Worm (Caenorhabditis elegans): ENCODE data around the gene F13H6.5.

The F13H6.5 gene

ce11 chrV:6385677-6386276 lies 11.0 kb upstream of the F13H6.5 start:
- TF ChIP-seq hmg-4 (GFP tag; optimal IDR thresholded peaks at IDR 0.05), result no peak
- no peak for TF ChIP-seq hmbx-1 (tag; optimal IDR thresholded peaks at IDR 0.05)
- TF ChIP-seq ets-7 (tag; optimal IDR thresholded peaks at IDR 0.05), result no peak
- no peak for TF ChIP-seq ceh-13 (GFP tag; optimal IDR thresholded peaks at IDR 0.05)
- no peak for TF ChIP-seq aly-1 (tag; optimal IDR thresholded peaks at IDR 0.05)
- no peak for TF ChIP-seq pes-1 (GFP tag; IDR thresholded peaks at IDR 0.05)
- no peak for TF ChIP-seq flt-1 (GFP tag; IDR thresholded peaks at IDR 0.05)
- no peak for TF ChIP-seq scrt-1 (GFP tag; IDR thresholded peaks at IDR 0.05)
- no peak for TF ChIP-seq ama-1 (optimal IDR thresholded peaks at IDR 0.05)
- TF ChIP-seq sea-1 (GFP tag; conservative IDR thresholded peaks at IDR 0.05), result no peak
- no peak for TF ChIP-seq F13C5.2 (tag; optimal IDR thresholded peaks at IDR 0.05)
- TF ChIP-seq tra-4 (tag; optimal IDR thresholded peaks at IDR 0.05), result no peak
- no peak for TF ChIP-seq ceh-36 (tag; optimal IDR thresholded peaks at IDR 0.05)
- no peak for TF ChIP-seq tbx-37 (GFP tag; conservative IDR thresholded peaks at IDR 0.05)

- TF ChIP-seq ceh-36 (tag; optimal IDR thresholded peaks at IDR 0.05), result no peak
- no peak for TF ChIP-seq hmbx-1 (tag; optimal IDR thresholded peaks at IDR 0.05)
- no peak for TF ChIP-seq hnd-1 (tag; optimal IDR thresholded peaks at IDR 0.05)
- no peak for TF ChIP-seq F13C5.2 (tag; optimal IDR thresholded peaks at IDR 0.05)
- no peak for TF ChIP-seq aly-1 (tag; optimal IDR thresholded peaks at IDR 0.05)
- no peak for TF ChIP-seq ceh-13 (GFP tag; optimal IDR thresholded peaks at IDR 0.05)
- no peak for TF ChIP-seq pes-1 (GFP tag; IDR thresholded peaks at IDR 0.05)
- no peak for TF ChIP-seq ets-7 (tag; optimal IDR thresholded peaks at IDR 0.05)
- TF ChIP-seq tra-4 (tag; optimal IDR thresholded peaks at IDR 0.05), result no peak
- no peak for TF ChIP-seq sea-1 (GFP tag; conservative IDR thresholded peaks at IDR 0.05)
- TF ChIP-seq flt-1 (GFP tag; IDR thresholded peaks at IDR 0.05), result no peak
- no peak for TF ChIP-seq ama-1 (optimal IDR thresholded peaks at IDR 0.05)
- TF ChIP-seq hmg-4 (GFP tag; optimal IDR thresholded peaks at IDR 0.05), result no peak
- TF ChIP-seq tbx-37 (GFP tag; conservative IDR thresholded peaks at IDR 0.05), result no peak
- TF ChIP-seq scrt-1 (GFP tag; IDR thresholded peaks at IDR 0.05), result no peak
- TF ChIP-seq tbx-11 (GFP tag; IDR thresholded peaks at IDR 0.05), result no peak
Observed at ce11 chrV:6368494-6368893, 6.2 kb downstream of the F13H6.5 start.

ce11 chrV:6365597-6365996 lies 9.1 kb downstream of the F13H6.5 start, which contains the start of gene cest-33:
TSS of gene cest-33 (minus strand) at chrV:6365671.
- TF ChIP-seq hnd-1 (tag; optimal IDR thresholded peaks at IDR 0.05) (no peak), pes-1 (GFP tag; IDR thresholded peaks at IDR 0.05) (no peak), ama-1 (optimal IDR thresholded peaks at IDR 0.05) (no peak), hmg-4 (GFP tag; optimal IDR thresholded peaks at IDR 0.05) (no peak), scrt-1 (GFP tag; IDR thresholded peaks at IDR 0.05) (no peak), tbx-11 (GFP tag; IDR thresholded peaks at IDR 0.05) (no peak), ceh-36 (tag; optimal IDR thresholded peaks at IDR 0.05) (no peak), aly-1 (tag; optimal IDR thresholded peaks at IDR 0.05) (no peak), ceh-13 (GFP tag; optimal IDR thresholded peaks at IDR 0.05) (no peak), flt-1 (GFP tag; IDR thresholded peaks at IDR 0.05) (no peak), sea-1 (GFP tag; conservative IDR thresholded peaks at IDR 0.05) (no peak), B0310.2 (tag; optimal IDR thresholded peaks at IDR 0.05) (no peak), ets-7 (tag; optimal IDR thresholded peaks at IDR 0.05) (no peak), tbx-37 (GFP tag; conservative IDR thresholded peaks at IDR 0.05) (no peak), hmbx-1 (tag; optimal IDR thresholded peaks at IDR 0.05) (no peak), tra-4 (tag; optimal IDR thresholded peaks at IDR 0.05) (no peak), F13C5.2 (tag; optimal IDR thresholded peaks at IDR 0.05) (no peak)

- TF ChIP-seq sea-1 (GFP tag; conservative IDR thresholded peaks at IDR 0.05), result no peak
- no peak for TF ChIP-seq aly-1 (tag; optimal IDR thresholded peaks at IDR 0.05)
- no peak for TF ChIP-seq tra-4 (tag; optimal IDR thresholded peaks at IDR 0.05)
- no peak for TF ChIP-seq hnd-1 (tag; optimal IDR thresholded peaks at IDR 0.05)
- no peak for TF ChIP-seq hmbx-1 (tag; optimal IDR thresholded peaks at IDR 0.05)
- no peak for TF ChIP-seq pes-1 (GFP tag; IDR thresholded peaks at IDR 0.05)
Observed at ce11 chrV:6364806-6365205, 9.9 kb downstream of the F13H6.5 start.

ce11 chrV:6361688-6362087 lies 13.1 kb downstream of the F13H6.5 start:
- no peak for TF ChIP-seq ceh-36 (tag; optimal IDR thresholded peaks at IDR 0.05)
- TF ChIP-seq tbx-11 (GFP tag; IDR thresholded peaks at IDR 0.05), result no peak
- TF ChIP-seq hmbx-1 (tag; optimal IDR thresholded peaks at IDR 0.05), result no peak
- TF ChIP-seq hnd-1 (tag; optimal IDR thresholded peaks at IDR 0.05), result no peak
- TF ChIP-seq flt-1 (GFP tag; IDR thresholded peaks at IDR 0.05), result no peak
- no peak for TF ChIP-seq aly-1 (tag; optimal IDR thresholded peaks at IDR 0.05)
- TF ChIP-seq tbx-37 (GFP tag; conservative IDR thresholded peaks at IDR 0.05), result no peak
- no peak for TF ChIP-seq ets-7 (tag; optimal IDR thresholded peaks at IDR 0.05)
- no peak for TF ChIP-seq pes-1 (GFP tag; IDR thresholded peaks at IDR 0.05)
- no peak for TF ChIP-seq B0310.2 (tag; optimal IDR thresholded peaks at IDR 0.05)
- no peak for TF ChIP-seq F13C5.2 (tag; optimal IDR thresholded peaks at IDR 0.05)
- no peak for TF ChIP-seq sea-1 (GFP tag; conservative IDR thresholded peaks at IDR 0.05)
- TF ChIP-seq ceh-13 (GFP tag; optimal IDR thresholded peaks at IDR 0.05), result no peak
- TF ChIP-seq scrt-1 (GFP tag; IDR thresholded peaks at IDR 0.05), result no peak
- no peak for TF ChIP-seq hmg-4 (GFP tag; optimal IDR thresholded peaks at IDR 0.05)
- TF ChIP-seq tra-4 (tag; optimal IDR thresholded peaks at IDR 0.05), result no peak
- no peak for TF ChIP-seq ama-1 (optimal IDR thresholded peaks at IDR 0.05)

- TF ChIP-seq hnd-1 (tag; optimal IDR thresholded peaks at IDR 0.05) (no peak), ceh-13 (GFP tag; optimal IDR thresholded peaks at IDR 0.05) (no peak), tbx-37 (GFP tag; conservative IDR thresholded peaks at IDR 0.05) (no peak), F13C5.2 (tag; optimal IDR thresholded peaks at IDR 0.05) (no peak), flt-1 (GFP tag; IDR thresholded peaks at IDR 0.05) (no peak), aly-1 (tag; optimal IDR thresholded peaks at IDR 0.05) (no peak), tbx-11 (GFP tag; IDR thresholded peaks at IDR 0.05) (no peak), hmbx-1 (tag; optimal IDR thresholded peaks at IDR 0.05) (no peak), ets-7 (tag; optimal IDR thresholded peaks at IDR 0.05) (no peak), B0310.2 (tag; optimal IDR thresholded peaks at IDR 0.05) (no peak), sea-1 (GFP tag; conservative IDR thresholded peaks at IDR 0.05) (no peak), ama-1 (optimal IDR thresholded peaks at IDR 0.05) (no peak), tra-4 (tag; optimal IDR thresholded peaks at IDR 0.05) (no peak)
Observed at ce11 chrV:6359522-6359921, 15.2 kb downstream of the F13H6.5 start.

- TF ChIP-seq tbx-11 (GFP tag; IDR thresholded peaks at IDR 0.05), result no peak
- TF ChIP-seq tbx-37 (GFP tag; conservative IDR thresholded peaks at IDR 0.05), result no peak
Observed at ce11 chrV:6358709-6359108, 16.0 kb downstream of the F13H6.5 start.
